Worm (Caenorhabditis elegans) whole organism, young adult: ENCODE data around the gene vps-53.

Source experiments
- B0336.3 ChIP-seq: fragments of 200-800 bp; sonication (Bioruptor generic); IDR thresholded peaks from 2 replicates; pipeline ENCODE4 v1.3.6; 2022; ENCODE audit warnings: missing genetic modification characterization, missing compliant biosample characterization
- C17E4.6 ChIP-seq: fragments of 200-800 bp; sonication (Bioruptor generic); IDR thresholded peaks from 2 replicates; pipeline ENCODE4 v1.3.6; 2022; ENCODE audit warnings: missing genetic modification reagents, missing genetic modification characterization, missing compliant biosample characterization
- die-1 ChIP-seq: sonication (generic microtip); optimal IDR thresholded peaks from 2 replicates; lab custom pipeline; 2016; ENCODE audit warnings: missing genotype, mild to moderate bottlenecking, missing genetic modification characterization, missing compliant biosample characterization
- sptf-2 ChIP-seq: fragments of 200-800 bp; sonication (Bioruptor generic); optimal IDR thresholded peaks from 2 replicates; lab custom pipeline; 2018; ENCODE audit warnings: mild to moderate bottlenecking, missing genetic modification characterization, missing compliant biosample characterization

DNA sequence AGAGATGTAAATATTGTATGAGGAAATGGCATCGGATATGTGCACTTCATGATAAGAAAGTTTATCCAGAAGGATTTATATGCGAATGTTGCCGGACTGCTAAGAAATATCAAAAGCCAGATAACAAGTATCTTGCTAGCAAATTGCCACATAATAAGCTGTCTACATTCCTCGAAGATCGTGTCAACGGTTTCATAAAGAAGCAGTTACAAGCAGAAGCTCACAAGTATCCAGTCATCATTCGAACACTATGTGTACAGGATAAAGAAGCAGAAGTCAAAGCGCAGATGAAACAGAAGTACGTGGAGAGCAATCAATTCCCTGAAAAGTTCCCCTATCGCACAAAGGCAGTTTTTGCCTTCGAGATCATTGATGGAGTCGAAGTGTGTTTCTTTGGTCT lies 13.3 kb upstream of the vps-53 start:
- TF ChIP-seq B0336.3 (GFP tag; lab: Robert Waterston, UW) (no peak), C17E4.6 (GFP tag; lab: Robert Waterston, UW) (no peak), sptf-2 (GFP tag; lab: Kevin White, UChicago) (no peak), die-1 (tag; lab: Kevin White, UChicago) (no peak)
